Worm (Caenorhabditis elegans): ENCODE measurements around the gene srw-69.

srw-69 gene

DNA sequence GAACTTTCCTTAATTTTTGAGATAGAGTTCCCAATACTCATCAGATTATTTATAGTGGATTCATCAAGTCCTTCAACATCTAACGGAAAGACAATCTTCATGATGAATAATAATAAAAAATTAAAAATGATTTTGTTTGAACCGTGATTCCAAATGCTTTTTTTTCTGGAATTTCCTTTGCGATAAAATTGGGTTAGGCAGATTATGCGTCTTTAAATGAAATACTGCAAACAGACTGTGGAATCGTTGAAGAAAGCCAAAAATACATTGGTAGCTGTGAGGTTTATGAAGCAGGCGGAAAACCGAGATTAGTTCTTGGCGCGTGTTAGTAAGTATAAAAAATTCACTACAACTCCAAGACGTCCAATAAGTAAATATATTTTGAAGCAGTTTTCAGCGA is 2.2 kb downstream of the srw-69 start, which contains the start of gene srw-68:
TSS of gene srw-68 (minus strand) at position 101 of the 400 bp plus-strand sequence.
- TF ChIP-seq nhr-25 (tag; optimal IDR thresholded peaks at IDR 0.05; ENCODE audit: borderline replicate concordance, insufficient read depth) (no peak), F49E8.2 (tag; optimal IDR thresholded peaks at IDR 0.05; ENCODE audit: borderline replicate concordance) (no peak), snpc-1.2 (GFP tag; IDR thresholded peaks at IDR 0.05) (no peak), nhr-11 (tag; optimal IDR thresholded peaks at IDR 0.05) (no peak), ZK546.5 (tag; optimal IDR thresholded peaks at IDR 0.05) (no peak)

DNA sequence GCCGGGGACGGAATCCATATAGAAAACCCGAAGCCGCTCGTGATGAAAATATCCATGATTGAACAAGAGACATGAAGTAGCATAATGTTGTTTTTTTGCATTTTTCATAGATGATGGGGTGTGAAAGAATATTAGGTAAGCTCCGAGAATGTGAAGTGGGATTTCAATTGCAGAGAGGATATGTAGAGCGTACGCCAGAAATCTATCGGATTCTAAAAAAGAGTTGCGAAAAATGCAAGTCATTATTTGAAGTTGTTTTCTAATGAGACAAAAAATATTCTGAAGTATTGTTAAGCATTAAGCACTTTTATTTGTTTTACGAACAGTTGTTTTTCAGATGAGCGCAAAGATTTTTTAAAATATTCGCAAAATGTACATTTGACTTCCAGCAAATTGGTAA is 4.4 kb downstream of the srw-69 start, which contains the start of gene F18E3.10:
TSS of gene F18E3.10 (minus strand) at position 101 of the 400 bp plus-strand sequence.
- TF ChIP-seq unc-62 (GFP tag; optimal IDR thresholded peaks at IDR 0.05 in 1 of 2): peak in 1 of 2 experiments; percentile 74
- no peak for TF ChIP-seq unc-62 (tag; optimal IDR thresholded peaks at IDR 0.05)
- no peak for TF ChIP-seq ceh-32 (tag; optimal IDR thresholded peaks at IDR 0.05; ENCODE audit: poor library complexity)
- no peak for TF ChIP-seq nhr-25 (tag; optimal IDR thresholded peaks at IDR 0.05; ENCODE audit: borderline replicate concordance, insufficient read depth)

DNA sequence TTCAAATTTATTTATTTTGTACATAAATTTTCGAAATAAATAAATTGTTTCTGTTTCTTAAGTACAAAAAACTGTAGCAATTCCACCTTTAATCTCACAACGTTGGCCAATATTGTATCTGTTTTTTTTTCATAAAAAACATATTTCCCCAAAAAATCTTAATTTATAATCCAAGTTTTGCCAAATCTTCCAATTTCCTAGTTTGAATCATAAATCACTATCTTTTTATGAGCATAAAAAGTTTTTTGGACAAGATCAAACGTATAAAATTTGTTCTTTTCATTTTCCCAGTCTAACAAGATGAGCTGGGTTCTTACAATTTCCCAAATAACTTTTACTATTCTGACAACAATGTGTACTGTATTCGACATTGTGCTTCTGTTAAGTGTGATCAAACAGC is 8.6 kb downstream of the srw-69 start, which contains the start of gene srxa-4:
TSS of gene srxa-4 (plus strand) at position 301 of the 400 bp plus-strand sequence.
- TF ChIP-seq hlh-11 (tag; optimal IDR thresholded peaks at IDR 0.05) (no peak), mxl-3 (GFP tag; optimal IDR thresholded peaks at IDR 0.05) (no peak), pha-4 (GFP tag; IDR thresholded peaks at IDR 0.05) (no peak), pha-4 (tag; optimal IDR thresholded peaks at IDR 0.05) (no peak)

DNA sequence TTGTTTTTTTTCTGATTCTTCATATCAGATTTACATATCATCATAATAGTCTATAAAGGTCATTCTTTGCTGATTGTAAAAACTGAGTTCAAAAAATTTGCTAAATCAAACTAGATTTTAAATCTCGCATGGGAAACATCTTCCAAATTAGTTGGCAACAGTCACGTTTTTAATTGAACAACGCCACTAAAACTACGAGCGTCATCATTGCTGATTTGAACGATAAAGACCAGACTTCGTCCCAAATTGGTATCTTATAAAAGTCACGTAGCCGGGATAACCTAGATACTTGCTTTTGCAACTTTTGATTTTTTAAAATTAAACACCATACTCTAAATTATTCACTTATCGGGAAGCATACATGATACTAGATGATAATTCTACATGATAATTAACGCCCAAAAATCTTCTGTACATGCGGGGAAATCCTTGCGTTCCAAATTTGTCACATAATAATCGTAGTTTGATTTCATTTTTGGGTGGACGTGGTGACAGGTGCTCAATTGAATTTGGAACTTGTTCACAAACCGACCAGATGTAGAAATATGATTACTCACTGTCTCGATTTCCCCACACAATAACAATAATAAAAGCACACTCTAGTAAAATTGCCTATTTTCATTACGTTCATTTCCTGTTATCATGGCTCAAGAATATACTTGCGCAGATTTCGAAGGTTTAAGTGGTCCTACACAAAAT is 11.6 kb downstream of the srw-69 start, which contains the start of gene srw-67:
TSS of gene srw-67 (plus strand) at position 643 of the 699 bp plus-strand sequence.
- TF ChIP-seq set-16 (GFP tag; IDR thresholded peaks at IDR 0.05): no peak
- TF ChIP-seq ztf-7 (tag; optimal IDR thresholded peaks at IDR 0.05): no peak
- no peak for TF ChIP-seq daf-8 (GFP tag; IDR thresholded peaks at IDR 0.05)
- TF ChIP-seq madf-5 (GFP tag; IDR thresholded peaks at IDR 0.05): no peak
- TF ChIP-seq unc-62 (GFP tag; optimal IDR thresholded peaks at IDR 0.05 in 1 of 2): peak in 1 of 2 experiments; percentile 90
- no peak for TF ChIP-seq unc-62 (tag; optimal IDR thresholded peaks at IDR 0.05)
- peak in 1 of 2 experiments; percentile 70 for TF ChIP-seq hif-1 (tag; optimal IDR thresholded peaks at IDR 0.05)
- TF ChIP-seq mep-1 (tag; optimal IDR thresholded peaks at IDR 0.05): no peak
- peak; percentile 97 for TF ChIP-seq aha-1 (tag)
- peak; percentile 17 for TF ChIP-seq duxl-1 (tag; optimal IDR thresholded peaks at IDR 0.05; ENCODE audit: poor library complexity)
- no peak for TF ChIP-seq ZK337.2 (GFP tag; IDR thresholded peaks at IDR 0.05)
- TF ChIP-seq ztf-11 (tag; optimal IDR thresholded peaks at IDR 0.05): no peak
- no peak for TF ChIP-seq ctbp-1 (GFP tag; IDR thresholded peaks at IDR 0.05)
- TF ChIP-seq mes-2 (tag; optimal IDR thresholded peaks at IDR 0.05; ENCODE audit: poor library complexity, severe bottlenecking): no peak
- no peak for TF ChIP-seq nhr-10 (tag; optimal IDR thresholded peaks at IDR 0.05)

ce11 chrV:7416569-7416968 is 12.2 kb downstream of the srw-69 start:
- TF ChIP-seq ceh-20 (GFP tag; IDR thresholded peaks at IDR 0.05) (no peak), nhr-102 (tag; optimal IDR thresholded peaks at IDR 0.05) (peak; percentile 5), aha-1 (tag) (peak; percentile 89), T20F7.1 (GFP tag; optimal IDR thresholded peaks at IDR 0.05) (peak; percentile 14)

ce11 chrV:7415780-7416428 is 12.9 kb downstream of the srw-69 start, which contains the start of gene F18E3.13:
F18E3.13 (plus strand) TSS chrV:7416164.
- peak; percentile 67 for TF ChIP-seq aha-1 (tag)
- 0 out of 2 replicates have a peak, but pooled peaks have one; percentile 22 for TF ChIP-seq mxl-2 (GFP tag; conservative IDR thresholded peaks at IDR 0.05)
- TF ChIP-seq hif-1 (tag; optimal IDR thresholded peaks at IDR 0.05): peak; percentile 19 to 60
- TF ChIP-seq unc-130 (GFP tag; optimal IDR thresholded peaks at IDR 0.05): no peak
- TF ChIP-seq egl-43 (GFP tag; IDR thresholded peaks at IDR 0.05): no peak
- TF ChIP-seq nhr-76 (tag; optimal IDR thresholded peaks at IDR 0.05): no peak
- TF ChIP-seq nhr-28 (tag; optimal IDR thresholded peaks at IDR 0.05): peak; percentile 84
- peak; percentile 54 for TF ChIP-seq mep-1 (tag; optimal IDR thresholded peaks at IDR 0.05)
- peak; percentile 72 for TF ChIP-seq mxl-3 (GFP tag; optimal IDR thresholded peaks at IDR 0.05)
- no peak for TF ChIP-seq nhr-111 (GFP tag; optimal IDR thresholded peaks at IDR 0.05)
- TF ChIP-seq hlh-30 (tag; optimal IDR thresholded peaks at IDR 0.05; ENCODE audit: insufficient read depth): peak; percentile 77
- TF ChIP-seq madf-9 (GFP tag; conservative IDR thresholded peaks at IDR 0.05): peak; percentile 24; the same call in 1 of the 2 replicates
- peak; percentile 93 for TF ChIP-seq ama-1 (optimal IDR thresholded peaks at IDR 0.05)
- TF ChIP-seq mdl-1 (tag; optimal IDR thresholded peaks at IDR 0.05): peak; percentile 56 to 88
- no peak for TF ChIP-seq spr-3 (GFP tag; optimal IDR thresholded peaks at IDR 0.05)
